Fruit fly (Drosophila melanogaster) whole organism, embryonic: ENCODE results near the gene ppl.
A peak's percentile ranks its signal among the peaks of the same experiment; 100 is the strongest.

Experiments
- BEAF-32 ChIP-seq: fragments of 200-800 bp; sonication (Bioruptor generic); optimal IDR thresholded peaks from 3 replicates; lab custom pipeline; 2017; ENCODE audit warnings: missing biosample characterization, missing genetic modification characterization, mild to moderate bottlenecking, moderate library complexity, missing genetic modification reagents
- Bdp1 ChIP-seq: fragments of 200-800 bp; sonication (Bioruptor generic); optimal IDR thresholded peaks from 3 replicates; lab custom pipeline; 2016; ENCODE audit warnings: missing biosample characterization, missing genetic modification characterization
- Bgb ChIP-seq: fragments of 200-800 bp; sonication (Bioruptor generic); IDR thresholded peaks from 2 replicates; pipeline ENCODE4 v1.3.6; 2022; ENCODE audit warnings: missing biosample characterization, missing genetic modification characterization; ENCODE audit not compliant: partially characterized antibody
- CG10959 ChIP-seq: fragments of 200-800 bp; sonication (Bioruptor generic); IDR thresholded peaks from 2 replicates; pipeline ENCODE4 v1.3.6; 2022; ENCODE audit warnings: missing biosample characterization, missing genetic modification characterization
- CG11085 ChIP-seq: fragments of 200-800 bp; sonication (Bioruptor generic); IDR thresholded peaks from 2 replicates; pipeline ENCODE4 v1.3.6; 2022; ENCODE audit warnings: missing biosample characterization, missing genetic modification characterization
- CG11093 ChIP-seq: fragments of 200-800 bp; sonication (Bioruptor generic); IDR thresholded peaks from 3 replicates; pipeline ENCODE4 v1.3.6; 2022; ENCODE audit warnings: missing biosample characterization, missing genetic modification characterization
- CG11456 ChIP-seq: fragments of 200-800 bp; sonication (Bioruptor generic); IDR thresholded peaks from 3 replicates; pipeline ENCODE4 v1.3.6; 2022; ENCODE audit warnings: missing biosample characterization, missing genetic modification characterization
- CG11504 ChIP-seq: fragments of 200-800 bp; sonication (Bioruptor generic); optimal IDR thresholded peaks from 3 replicates; lab custom pipeline; 2019; ENCODE audit warnings: missing biosample characterization, mild to moderate bottlenecking, missing genetic modification characterization, moderate library complexity
- CG13123 ChIP-seq: fragments of 200-800 bp; sonication (Bioruptor generic); optimal IDR thresholded peaks from 2 replicates; lab custom pipeline; 2016; ENCODE audit warnings: missing biosample characterization, missing genetic modification characterization
- CG14050 ChIP-seq: fragments of 200-800 bp; sonication (Bioruptor generic); IDR thresholded peaks from 3 replicates; pipeline ENCODE4 v1.3.6; 2022; ENCODE audit warnings: missing biosample characterization, missing genetic modification characterization
- CG14710 ChIP-seq: fragments of 200-800 bp; sonication (Bioruptor generic); optimal IDR thresholded peaks from 3 replicates; lab custom pipeline; 2019; ENCODE audit warnings: missing biosample characterization, mild to moderate bottlenecking, missing genetic modification characterization, moderate library complexity
- CG15073 ChIP-seq: fragments of 200-800 bp; sonication (Bioruptor generic); optimal IDR thresholded peaks from 2 replicates; lab custom pipeline; 2016; ENCODE audit warnings: missing biosample characterization, missing genetic modification characterization
- CG15601 ChIP-seq: fragments of 200-800 bp; sonication (Bioruptor generic); optimal IDR thresholded peaks from 3 replicates; lab custom pipeline; 2019; ENCODE audit warnings: missing biosample characterization, mild to moderate bottlenecking, missing genetic modification characterization, moderate library complexity
- CG18011 ChIP-seq: fragments of 200-800 bp; sonication (Bioruptor generic); optimal IDR thresholded peaks from 2 replicates; lab custom pipeline; 2017; ENCODE audit warnings: missing biosample characterization, missing genetic modification characterization, mild to moderate bottlenecking, moderate library complexity, missing genotype
- CG2116 ChIP-seq: fragments of 200-800 bp; sonication (Bioruptor generic); optimal IDR thresholded peaks from 3 replicates; lab custom pipeline; 2018; ENCODE audit warnings: missing biosample characterization, mild to moderate bottlenecking, missing genetic modification characterization
- CG30020 ChIP-seq: fragments of 200-800 bp; optimal IDR thresholded peaks from 2 replicates; lab custom pipeline; 2019; ENCODE audit warnings: missing biosample characterization, mild to moderate bottlenecking, missing genetic modification characterization, moderate library complexity
- CG30431 ChIP-seq: fragments of 200-800 bp; sonication (Bioruptor generic); optimal IDR thresholded peaks from 2 replicates; lab custom pipeline; 2017; ENCODE audit warnings: missing biosample characterization, missing genetic modification characterization
- CG3995 ChIP-seq: fragments of 200-800 bp; sonication (Bioruptor generic); optimal IDR thresholded peaks from 3 replicates; lab custom pipeline; 2016; ENCODE audit warnings: missing biosample characterization, missing genetic modification characterization
- CG4282 ChIP-seq: fragments of 200-800 bp; sonication (Bioruptor generic); optimal IDR thresholded peaks from 2 replicates; lab custom pipeline; 2016; ENCODE audit warnings: missing biosample characterization, missing genetic modification characterization
- CG6654 ChIP-seq: fragments of 200-800 bp; sonication (Bioruptor generic); optimal IDR thresholded peaks from 2 replicates; lab custom pipeline; 2017; ENCODE audit warnings: missing biosample characterization, mild to moderate bottlenecking, missing genetic modification characterization
- CG6791 ChIP-seq: fragments of 200-800 bp; sonication (Bioruptor generic); IDR thresholded peaks from 3 replicates; pipeline ENCODE4 v1.3.6; 2022; ENCODE audit warnings: missing biosample characterization, missing genetic modification characterization; ENCODE audit not compliant: partially characterized antibody
- CG7357 ChIP-seq: fragments of 200-800 bp; sonication (Bioruptor generic); IDR thresholded peaks from 3 replicates; pipeline ENCODE4 v1.3.6; 2022; ENCODE audit warnings: missing biosample characterization, missing genetic modification characterization
- CG7556 ChIP-seq: fragments of 200-800 bp; sonication (Bioruptor generic); optimal IDR thresholded peaks from 2 replicates; lab custom pipeline; 2017; ENCODE audit warnings: missing biosample characterization, mild to moderate bottlenecking, missing genetic modification characterization
- CG7839 ChIP-seq: fragments of 200-800 bp; sonication (Bioruptor generic); optimal IDR thresholded peaks from 3 replicates; lab custom pipeline; 2018; ENCODE audit warnings: missing biosample characterization, mild to moderate bottlenecking, missing genetic modification characterization, moderate library complexity
- CG7987 ChIP-seq: fragments of 200-800 bp; sonication (Bioruptor generic); optimal IDR thresholded peaks from 2 replicates; lab custom pipeline; 2018; ENCODE audit warnings: missing biosample characterization, mild to moderate bottlenecking, missing genetic modification characterization, moderate library complexity
- CkIIα-i1 ChIP-seq: fragments of 200-800 bp; sonication (Bioruptor generic); IDR thresholded peaks from 2 replicates; pipeline ENCODE4 v1.3.6; 2022; ENCODE audit warnings: missing biosample characterization, missing genetic modification characterization
- Hmr ChIP-seq: fragments of 200-800 bp; sonication (Bioruptor generic); optimal IDR thresholded peaks from 3 replicates; lab custom pipeline; 2017; ENCODE audit warnings: mild to moderate bottlenecking, missing biosample characterization, missing genetic modification reagents, missing genetic modification characterization
- Hr78 ChIP-seq, 2 experiments: fragments of 200-800 bp in 1 of 2; fragments of >200 bp in 1 of 2; sonication (Bioruptor generic) in 1 of 2; optimal IDR thresholded peaks; 2 replicates each; lab custom pipeline; 2017 to 2019; ENCODE audit warnings: missing biosample characterization in 2 of 2, missing genetic modification characterization in 2 of 2, mild to moderate bottlenecking in 1 of 2, moderate library complexity in 1 of 2
- Lim3 ChIP-seq: fragments of 200-800 bp; sonication (Bioruptor generic); IDR thresholded peaks from 2 replicates; pipeline ENCODE4 v1.3.6; 2022; ENCODE audit warnings: missing biosample characterization, missing genetic modification characterization
- NC2β ChIP-seq: fragments of 200-800 bp; sonication (Bioruptor generic); optimal IDR thresholded peaks from 2 replicates; lab custom pipeline; 2016; ENCODE audit warnings: missing biosample characterization, missing genetic modification characterization
- Sox102F ChIP-seq: fragments of 200-800 bp; sonication (Bioruptor generic); optimal IDR thresholded peaks from 2 replicates; lab custom pipeline; 2018; ENCODE audit warnings: missing biosample characterization, mild to moderate bottlenecking, missing genetic modification characterization, moderate library complexity
- bcd ChIP-seq: fragments of 200-800 bp; sonication (Bioruptor generic); optimal IDR thresholded peaks from 2 replicates; lab custom pipeline; 2017; ENCODE audit warnings: missing biosample characterization, mild to moderate bottlenecking, missing genetic modification characterization
- bsh ChIP-seq, 2 experiments: fragments of 200-800 bp; sonication (Bioruptor generic); optimal IDR thresholded peaks; 2 replicates each; lab custom pipeline; 2017 to 2018; ENCODE audit warnings: mild to moderate bottlenecking in 2 of 2, missing biosample characterization in 2 of 2, missing genetic modification characterization in 2 of 2, moderate library complexity in 1 of 2
- caup ChIP-seq: fragments of 200-800 bp; sonication (Bioruptor generic); optimal IDR thresholded peaks from 3 replicates; lab custom pipeline; 2017; ENCODE audit warnings: missing biosample characterization, mild to moderate bottlenecking, missing genetic modification characterization, moderate library complexity; ENCODE audit not compliant: severe bottlenecking
- crol ChIP-seq: fragments of 200-800 bp; sonication (Bioruptor generic); IDR thresholded peaks from 2 replicates; pipeline ENCODE4 v1.3.6; 2022; ENCODE audit warnings: missing biosample characterization, missing genetic modification characterization
- gem ChIP-seq: fragments of 200-800 bp; sonication (Bioruptor generic); optimal IDR thresholded peaks from 2 replicates; lab custom pipeline; 2019; ENCODE audit warnings: missing biosample characterization, mild to moderate bottlenecking, missing genetic modification characterization, moderate library complexity
- gro ChIP-seq: fragments of 200-800 bp; sonication (Bioruptor generic); optimal IDR thresholded peaks from 2 replicates; lab custom pipeline; 2016; ENCODE audit warnings: missing biosample characterization, missing genetic modification characterization
- her ChIP-seq: fragments of 200-800 bp; sonication (Bioruptor generic); optimal IDR thresholded peaks from 2 replicates; lab custom pipeline; 2016; ENCODE audit warnings: missing biosample characterization, missing genetic modification characterization
- insv ChIP-seq, 2 experiments: fragments of 200-800 bp; sonication (Bioruptor generic); optimal IDR thresholded peaks; 3 replicates each; lab custom pipeline; 2016 to 2018; ENCODE audit warnings: missing biosample characterization in 2 of 2, missing genetic modification characterization in 2 of 2
- klu ChIP-seq: fragments of 200-800 bp; sonication (Bioruptor generic); IDR thresholded peaks from 2 replicates; pipeline ENCODE4 v1.3.6; 2022; ENCODE audit warnings: missing biosample characterization, missing genetic modification characterization
- nom ChIP-seq: fragments of 200-800 bp; sonication (Bioruptor generic); optimal IDR thresholded peaks from 2 replicates; lab custom pipeline; 2017; ENCODE audit warnings: missing biosample characterization, missing genetic modification characterization, mild to moderate bottlenecking, moderate library complexity, missing genetic modification reagents
- onecut ChIP-seq: fragments of 200-800 bp; sonication (Bioruptor generic); IDR thresholded peaks from 2 replicates; pipeline ENCODE4 v1.3.6; 2022; ENCODE audit warnings: missing biosample characterization, missing genetic modification characterization
- p53 ChIP-seq: fragments of 200-800 bp; sonication (Bioruptor generic); optimal IDR thresholded peaks from 2 replicates; lab custom pipeline; 2016; ENCODE audit warnings: missing biosample characterization, missing genetic modification characterization
- pb ChIP-seq: fragments of 200-800 bp; sonication (Bioruptor generic); optimal IDR thresholded peaks from 3 replicates; lab custom pipeline; 2016; ENCODE audit warnings: missing biosample characterization, missing genetic modification characterization
- phol ChIP-seq: fragments of 200-800 bp; sonication (Bioruptor generic); optimal IDR thresholded peaks from 3 replicates; lab custom pipeline; 2018; ENCODE audit warnings: missing biosample characterization, mild to moderate bottlenecking, missing genetic modification characterization, moderate library complexity
- prd ChIP-seq, 3 experiments: fragments of >200 bp in 2 of 3; fragments of 200-800 bp in 1 of 3; sonication (Bioruptor generic) in 1 of 3; optimal IDR thresholded peaks in 2 of 3; IDR thresholded peaks in 1 of 3; 2 replicates in 2 of 3; 3 replicates in 1 of 3; pipeline versions ENCODE4 v1.3.6 to Lab custom; 2017 to 2022; ENCODE audit warnings: missing biosample characterization in 1 of 3, missing genetic modification characterization in 1 of 3
- schlank ChIP-seq: fragments of 200-800 bp; sonication (Bioruptor generic); optimal IDR thresholded peaks from 2 replicates; lab custom pipeline; 2018; ENCODE audit warnings: missing biosample characterization, mild to moderate bottlenecking, missing genetic modification characterization
- sim ChIP-seq: fragments of 200-800 bp; sonication (Bioruptor generic); IDR thresholded peaks from 2 replicates; pipeline ENCODE4 v1.3.6; 2022; ENCODE audit warnings: missing biosample characterization, missing genetic modification characterization

Gene ppl

dm6 chr3L:21279876-21280566, 1.3 kb downstream of the ppl start, which contains the start of gene AcCoAS (continued):
- TF ChIP-seq CG18011 (GFP tag; lab: Kevin White, UChicago) (peak; percentile 30), Hr78 (GFP tag; optimal IDR thresholded peaks at IDR 0.05; lab: Kevin White, UChicago) (peak in 1 of 2 experiments; percentile 51), CkIIα-i1 (GFP tag; lab: Robert Waterston, UW) (no peak), nom (GFP tag; lab: Kevin White, UChicago) (peak; percentile 26), Lim3 (GFP tag; lab: Robert Waterston, UW) (no peak), schlank (tag; lab: Kevin White, UChicago) (peak; percentile 44), gro (GFP tag; lab: Kevin White, UChicago) (peak; percentile 75), her (GFP tag; lab: Kevin White, UChicago) (peak; percentile 36), CG11085 (GFP tag; lab: Robert Waterston, UW) (0 out of 2 replicates have a peak, but pooled peaks have one; percentile 7), CG13123 (GFP tag; lab: Kevin White, UChicago) (no peak), CG11504 (tag; lab: Kevin White, UChicago) (peak; percentile 3), sim (no peak), Sox102F (GFP tag; lab: Kevin White, UChicago) (no peak), CG11093 (GFP tag; lab: Robert Waterston, UW) (no peak), phol (tag; lab: Kevin White, UChicago) (no peak), prd (optimal IDR thresholded peaks at IDR 0.05; lab: Kevin White, UChicago) (no peak), prd (GFP tag; IDR thresholded peaks at IDR 0.05; lab: Robert Waterston, UW) (no peak), CG7987 (peak; percentile 97), CG30431 (GFP tag; lab: Kevin White, UChicago) (no peak), caup (GFP tag; lab: Kevin White, UChicago) (peak; percentile 49), pb (GFP tag; lab: Kevin White, UChicago) (no peak), CG14050 (GFP tag; lab: Robert Waterston, UW) (no peak), CG15073 (GFP tag; lab: Kevin White, UChicago) (no peak), insv (GFP tag; optimal IDR thresholded peaks at IDR 0.05; lab: Kevin White, UChicago) (no peak), p53 (GFP tag; lab: Kevin White, UChicago) (no peak), klu (GFP tag; lab: Robert Waterston, UW) (no peak), CG30020 (tag; lab: Kevin White, UChicago) (no peak), CG6791 (GFP tag; lab: Robert Waterston, UW) (no peak), CG7839 (peak; percentile 27), CG11456 (GFP tag; lab: Robert Waterston, UW) (0 out of 3 replicates have a peak, but pooled peaks have one; percentile 59), CG4282 (GFP tag; lab: Kevin White, UChicago) (no peak), gem (peak; percentile 19), Hmr (GFP tag; lab: Kevin White, UChicago) (peak; percentile 32), onecut (GFP tag; lab: Robert Waterston, UW) (no peak), CG2116 (no peak), bsh (GFP tag; optimal IDR thresholded peaks at IDR 0.05; lab: Kevin White, UChicago) (no peak), CG15601 (tag; lab: Kevin White, UChicago) (no peak), bcd (GFP tag; lab: Kevin White, UChicago) (peak; percentile 13), CG10959 (GFP tag; lab: Robert Waterston, UW) (no peak), CG7556 (GFP tag; lab: Kevin White, UChicago) (peak; percentile 32), BEAF-32 (GFP tag; lab: Kevin White, UChicago) (no peak), Bgb (GFP tag; lab: Robert Waterston, UW) (peak; percentile 68), crol (GFP tag; lab: Robert Waterston, UW) (no peak), CG6654 (no peak), CG3995 (GFP tag; lab: Kevin White, UChicago) (no peak), CG7357 (GFP tag; lab: Robert Waterston, UW) (no peak), CG14710 (tag; lab: Kevin White, UChicago) (no peak), Bdp1 (no peak), NC2β (GFP tag; lab: Kevin White, UChicago) (no peak)
